Worm (Caenorhabditis elegans): ENCODE data around the gene T14B4.9.

DNA sequence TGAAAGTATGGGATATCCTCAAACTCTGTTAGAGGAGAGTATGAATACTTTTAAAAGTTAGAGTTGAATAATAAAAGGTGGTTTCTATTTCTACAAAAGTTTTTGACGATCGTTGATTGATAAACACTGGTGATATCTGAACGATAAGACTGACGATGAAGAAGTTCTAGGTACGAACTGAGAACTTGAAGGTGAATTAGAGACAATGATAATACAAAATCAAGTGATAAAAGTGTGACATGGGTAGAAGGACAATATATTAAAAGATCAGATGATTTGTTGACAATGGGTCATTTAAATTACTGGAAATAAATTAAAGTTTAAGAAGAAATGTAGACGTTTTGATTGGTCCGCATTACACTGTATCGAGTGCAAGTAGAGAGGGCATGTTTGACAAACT is 38.2 kb downstream of the T14B4.9 start, which contains the start of gene C18H9.5:
- TF ChIP-seq nhr-90 (tag; optimal IDR thresholded peaks at IDR 0.05) (no peak), him-1 (tag; optimal IDR thresholded peaks at IDR 0.05) (no peak), sdz-38 (tag; optimal IDR thresholded peaks at IDR 0.05) (no peak), unc-62 (GFP tag; optimal IDR thresholded peaks at IDR 0.05) (no peak), ets-4 (GFP tag; optimal IDR thresholded peaks at IDR 0.05) (no peak), hlh-26 (GFP tag; conservative IDR thresholded peaks at IDR 0.05) (no peak), atf-7 (tag; optimal IDR thresholded peaks at IDR 0.05) (no peak), attf-6 (GFP tag; IDR thresholded peaks at IDR 0.05) (no peak), pbrm-1 (GFP tag; IDR thresholded peaks at IDR 0.05) (no peak)

All from whole organism, young adult.